Worm (Caenorhabditis elegans) whole organism, L1 larva: ENCODE results near the gene F40H3.3.

Experiments
- C04F5.9 ChIP-seq: sonication (generic microtip); optimal IDR thresholded peaks from 2 replicates; lab custom pipeline; 2016; ENCODE audit warnings: missing genetic modification characterization, missing compliant biosample characterization
- aly-2 ChIP-seq: fragments of 150-350 bp; optimal IDR thresholded peaks from 2 replicates; lab custom pipeline; 2014; ENCODE audit warnings: missing biosample characterization, missing genetic modification characterization
- ceh-82 ChIP-seq, 3 experiments: fragments of 150-350 bp in 1 of 3; sonication (generic microtip) in 2 of 3; optimal IDR thresholded peaks; 2 replicates each; lab custom pipeline; 2014 to 2017; ENCODE audit warnings: missing biosample characterization in 3 of 3, missing genetic modification characterization in 3 of 3
- efl-3 ChIP-seq: fragments of 200-800 bp; sonication (Bioruptor generic); optimal IDR thresholded peaks from 2 replicates; lab custom pipeline; 2018; ENCODE audit warnings: mild to moderate bottlenecking, missing genetic modification characterization, missing compliant biosample characterization
- fkh-10 ChIP-seq: sonication (generic microtip); optimal IDR thresholded peaks from 2 replicates; lab custom pipeline; 2017; ENCODE audit warnings: missing biosample characterization, missing genetic modification reagents, missing genetic modification characterization
- mep-1 ChIP-seq: fragments of 150-350 bp; optimal IDR thresholded peaks from 2 replicates; lab custom pipeline; 2014; ENCODE audit warnings: missing biosample characterization, missing genetic modification characterization
- pag-3 ChIP-seq: sonication (generic microtip); optimal IDR thresholded peaks from 2 replicates; lab custom pipeline; 2017; ENCODE audit warnings: missing genetic modification characterization, mild to moderate bottlenecking, missing compliant biosample characterization, antibody characterized with exemption, borderline replicate concordance; ENCODE audit not compliant: insufficient read depth
- snpc-4 ChIP-seq: fragments of 150-350 bp; optimal IDR thresholded peaks from 2 replicates; lab custom pipeline; 2014; ENCODE audit warnings: missing biosample characterization, missing genetic modification characterization

- TF ChIP-seq snpc-4 (tag; lab: Kevin White, UChicago) = no peak
- peak; percentile 94 for TF ChIP-seq fkh-10
- no peak for TF ChIP-seq pag-3 (tag; lab: Kevin White, UChicago)
- TF ChIP-seq C04F5.9 (tag; lab: Kevin White, UChicago) = no peak
- TF ChIP-seq efl-3 (GFP tag; lab: Kevin White, UChicago) = no peak
- no peak for TF ChIP-seq mep-1 (tag; lab: Kevin White, UChicago)
- TF ChIP-seq ceh-82 (tag; optimal IDR thresholded peaks at IDR 0.05; lab: Kevin White, UChicago) = peak in 1 of 3 experiments; percentile 9
- TF ChIP-seq aly-2 (tag; lab: Kevin White, UChicago) = no peak
Observed at ce11 chrII:6149434-6149833, 21.9 kb upstream of the F40H3.3 start.
